Worm (Caenorhabditis elegans) whole organism, L4 larva: Measurements from ENCODE around the gene srj-55.

Source experiments
- F26F4.8 ChIP-seq: fragments of 200-800 bp; sonication (Bioruptor generic); conservative IDR thresholded peaks from 2 replicates; pipeline ENCODE4 v1.3.6; 2022; ENCODE audit warnings: missing genetic modification characterization, missing compliant biosample characterization
- F49E8.2 ChIP-seq: sonication (generic microtip); optimal IDR thresholded peaks from 2 replicates; lab custom pipeline; 2016; ENCODE audit warnings: missing compliant biosample characterization, mild to moderate bottlenecking, missing genetic modification characterization, borderline replicate concordance
- R02D3.7 ChIP-seq: fragments of 150-350 bp; sonication (generic microtip); optimal IDR thresholded peaks from 3 replicates; lab custom pipeline; 2014; ENCODE audit warnings: missing biosample characterization, missing genetic modification characterization
- Y105C5A.15 ChIP-seq: fragments of 200-800 bp; sonication (Bioruptor generic); IDR thresholded peaks from 2 replicates; pipeline ENCODE4 v1.3.6; 2022; ENCODE audit warnings: missing genetic modification characterization, missing compliant biosample characterization
- aha-1 ChIP-seq: fragments of 150-350 bp; peaks from one replicate; lab custom pipeline; 2014; ENCODE audit warnings: missing biosample characterization, missing genetic modification characterization
- arid-1 ChIP-seq: fragments of 200-800 bp; sonication (Bioruptor generic); conservative IDR thresholded peaks from 2 replicates; pipeline ENCODE4 v1.3.6; 2022; ENCODE audit warnings: missing genetic modification reagents, missing genetic modification characterization, missing compliant biosample characterization
- ceh-20 ChIP-seq: fragments of 200-800 bp; sonication (Bioruptor generic); IDR thresholded peaks from 2 replicates; pipeline ENCODE4 v1.3.6; 2022; ENCODE audit warnings: missing genetic modification reagents, missing genetic modification characterization, missing compliant biosample characterization
- ceh-44 ChIP-seq: fragments of 200-800 bp; sonication (Bioruptor generic); IDR thresholded peaks from 2 replicates; pipeline ENCODE4 v1.3.6; 2022; ENCODE audit warnings: missing genetic modification reagents, missing genetic modification characterization, missing compliant biosample characterization
- ceh-62 ChIP-seq: sonication (generic microtip); optimal IDR thresholded peaks from 2 replicates; lab custom pipeline; 2017; ENCODE audit warnings: missing biosample characterization, missing genetic modification characterization
- daf-19 ChIP-seq: fragments of 200-800 bp; sonication (Bioruptor generic); conservative IDR thresholded peaks from 2 replicates; pipeline ENCODE4 v1.3.6; 2022; ENCODE audit warnings: missing genetic modification characterization, missing compliant biosample characterization
- dmd-8 ChIP-seq: fragments of 200-800 bp; sonication (Bioruptor generic); IDR thresholded peaks from 2 replicates; pipeline ENCODE4 v1.3.6; 2022; ENCODE audit warnings: missing genetic modification characterization, missing compliant biosample characterization
- dpl-1 ChIP-seq: fragments of 150-350 bp; optimal IDR thresholded peaks from 2 replicates; lab custom pipeline; 2014; ENCODE audit warnings: missing biosample characterization, missing genetic modification reagents, missing genetic modification characterization
- egl-27 ChIP-seq: sonication (generic microtip); optimal IDR thresholded peaks from 3 replicates; lab custom pipeline; 2017; ENCODE audit warnings: missing biosample characterization, missing genetic modification reagents, missing genetic modification characterization
- fkh-10 ChIP-seq: fragments of 150-350 bp; optimal IDR thresholded peaks from 2 replicates; lab custom pipeline; 2014; ENCODE audit warnings: missing biosample characterization, missing genetic modification reagents, missing genetic modification characterization
- gei-8 ChIP-seq: fragments of 200-800 bp; sonication (Bioruptor generic); optimal IDR thresholded peaks from 2 replicates; lab custom pipeline; 2018; ENCODE audit warnings: mild to moderate bottlenecking, missing genetic modification characterization, missing compliant biosample characterization
- lin-1 ChIP-seq: fragments of 200-800 bp; sonication (Bioruptor generic); IDR thresholded peaks from 2 replicates; pipeline ENCODE4 v1.3.6; 2022; ENCODE audit warnings: missing genetic modification reagents, missing genetic modification characterization, missing compliant biosample characterization
- lin-38 ChIP-seq: fragments of 200-800 bp; sonication (Bioruptor generic); IDR thresholded peaks from 2 replicates; pipeline ENCODE4 v1.3.6; 2022; ENCODE audit warnings: missing genetic modification reagents, missing genetic modification characterization, missing compliant biosample characterization
- lin-39 ChIP-seq: fragments of 150-350 bp; optimal IDR thresholded peaks from 2 replicates; lab custom pipeline; 2014; ENCODE audit warnings: missing biosample characterization, missing genetic modification reagents, missing genetic modification characterization
- madf-5 ChIP-seq, 2 experiments: fragments of 200-800 bp; sonication (Bioruptor generic); IDR thresholded peaks; 2 replicates each; pipeline ENCODE4 v1.3.6; 2022; ENCODE audit warnings: missing compliant biosample characterization in 2 of 2, missing genetic modification characterization in 2 of 2
- mdt-29 ChIP-seq: fragments of 200-800 bp; sonication (Bioruptor generic); IDR thresholded peaks from 2 replicates; pipeline ENCODE4 v1.3.6; 2022; ENCODE audit warnings: missing genetic modification reagents, missing genetic modification characterization, missing compliant biosample characterization
- mes-2 ChIP-seq: sonication (generic microtip); optimal IDR thresholded peaks from 2 replicates; lab custom pipeline; 2016; ENCODE audit warnings: missing genotype, mild to moderate bottlenecking, missing genetic modification characterization, missing compliant biosample characterization; ENCODE audit not compliant: poor library complexity, severe bottlenecking
- mxl-3 ChIP-seq: fragments of 200-800 bp; sonication (Bioruptor generic); optimal IDR thresholded peaks from 2 replicates; lab custom pipeline; 2018; ENCODE audit warnings: mild to moderate bottlenecking, missing genetic modification characterization, missing compliant biosample characterization
- nhr-102 ChIP-seq: sonication (generic microtip); optimal IDR thresholded peaks from 2 replicates; lab custom pipeline; 2016; ENCODE audit warnings: mild to moderate bottlenecking, missing genetic modification characterization, moderate library complexity, missing compliant biosample characterization
- nhr-11 ChIP-seq: fragments of 150-350 bp; optimal IDR thresholded peaks from 2 replicates; lab custom pipeline; 2014; ENCODE audit warnings: missing biosample characterization, missing genetic modification characterization
- nhr-111 ChIP-seq: fragments of 200-800 bp; sonication (Bioruptor generic); optimal IDR thresholded peaks from 2 replicates; lab custom pipeline; 2018; ENCODE audit warnings: mild to moderate bottlenecking, missing genetic modification characterization, missing compliant biosample characterization
- nhr-237 ChIP-seq: sonication (generic microtip); optimal IDR thresholded peaks from 2 replicates; lab custom pipeline; 2017; ENCODE audit warnings: missing biosample characterization, missing genetic modification characterization
- nhr-76 ChIP-seq: fragments of 150-350 bp; optimal IDR thresholded peaks from 2 replicates; lab custom pipeline; 2014; ENCODE audit warnings: missing biosample characterization, missing genetic modification characterization
- php-3 ChIP-seq: fragments of 200-800 bp; sonication (Bioruptor generic); IDR thresholded peaks from 2 replicates; pipeline ENCODE4 v1.3.6; 2022; ENCODE audit warnings: missing genetic modification reagents, missing genetic modification characterization, missing compliant biosample characterization
- pqm-1 ChIP-seq: sonication (generic microtip); optimal IDR thresholded peaks from 2 replicates; lab custom pipeline; 2017; ENCODE audit warnings: missing biosample characterization, missing genetic modification characterization
- set-16 ChIP-seq: fragments of 200-800 bp; sonication (Bioruptor generic); IDR thresholded peaks from 2 replicates; pipeline ENCODE4 v1.3.6; 2022; ENCODE audit warnings: missing genetic modification reagents, missing genetic modification characterization, missing compliant biosample characterization
- skn-1 ChIP-seq: fragments of 150-350 bp; optimal IDR thresholded peaks from 2 replicates; lab custom pipeline; 2014; ENCODE audit warnings: missing biosample characterization, missing genetic modification characterization
- snpc-1.2 ChIP-seq: fragments of 200-800 bp; sonication (Bioruptor generic); IDR thresholded peaks from 2 replicates; pipeline ENCODE4 v1.3.6; 2022; ENCODE audit warnings: missing genetic modification reagents, missing genetic modification characterization, missing compliant biosample characterization
- snpc-4 ChIP-seq: fragments of 150-350 bp; optimal IDR thresholded peaks from 2 replicates; lab custom pipeline; 2014; ENCODE audit warnings: missing biosample characterization, missing genetic modification characterization
- unc-62 ChIP-seq, 3 experiments: fragments of 150-350 bp in 1 of 3; sonication (generic microtip); optimal IDR thresholded peaks in 2 of 3; peaks in 1 of 3; 1 replicate in 1 of 3; 2 replicates in 2 of 3; lab custom pipeline; 2014 to 2017; ENCODE audit warnings: missing biosample characterization in 3 of 3, missing genetic modification characterization in 3 of 3, missing genetic modification reagents in 3 of 3, missing genotype in 1 of 3
- zfp-3 ChIP-seq: fragments of 200-800 bp; sonication (Bioruptor generic); conservative IDR thresholded peaks from 2 replicates; pipeline ENCODE4 v1.3.6; 2022; ENCODE audit warnings: missing genetic modification reagents, missing genetic modification characterization, missing compliant biosample characterization
- zip-11 ChIP-seq: fragments of 200-800 bp; sonication (Bioruptor generic); IDR thresholded peaks from 2 replicates; pipeline ENCODE4 v1.3.6; 2022; ENCODE audit warnings: missing genetic modification characterization, missing compliant biosample characterization
- ztf-7 ChIP-seq: fragments of 150-350 bp; optimal IDR thresholded peaks from 2 replicates; lab custom pipeline; 2014; ENCODE audit warnings: missing biosample characterization, missing genetic modification characterization

Gene srj-55

ce11 chrV:2821618-2822272 lies 36.0 kb downstream of the srj-55 start, which contains the start of gene srh-36:
TSS of gene srh-36 (minus strand) at chrV:2821668.
- TF ChIP-seq R02D3.7 (tag; lab: Kevin White, UChicago) (no peak), set-16 (GFP tag; lab: Robert Waterston, UW) (peak; percentile 73), aha-1 (peak; percentile 8), F26F4.8 (GFP tag; lab: Robert Waterston, UW) (0 out of 2 replicates have a peak, but pooled peaks have one; percentile 35), unc-62 (GFP tag; optimal IDR thresholded peaks at IDR 0.05 in 1 of 2; lab: Kevin White, UChicago) (no peak), unc-62 (tag; optimal IDR thresholded peaks at IDR 0.05; lab: Kevin White, UChicago) (no peak), snpc-1.2 (GFP tag; lab: Robert Waterston, UW) (0 out of 2 replicates have a peak, but pooled peaks have one; percentile 32), fkh-10 (GFP tag; lab: Kevin White, UChicago) (no peak), mdt-29 (GFP tag; lab: Robert Waterston, UW) (no peak), ceh-62 (tag; lab: Kevin White, UChicago) (no peak), egl-27 (tag; lab: Kevin White, UChicago) (no peak), skn-1 (tag; lab: Kevin White, UChicago) (no peak), pqm-1 (tag; lab: Kevin White, UChicago) (no peak), zfp-3 (GFP tag; lab: Robert Waterston, UW) (no peak), Y105C5A.15 (no peak), dpl-1 (GFP tag; lab: Kevin White, UChicago) (no peak)

ce11 chrV:2818117-2818516 lies 39.6 kb downstream of the srj-55 start, which contains the start of gene srt-34:
TSS of gene srt-34 (minus strand) at chrV:2818217.
- TF ChIP-seq nhr-111 (GFP tag; lab: Kevin White, UChicago) = no peak
- TF ChIP-seq nhr-11 = no peak
- TF ChIP-seq ceh-20 (GFP tag; lab: Robert Waterston, UW) = no peak
- TF ChIP-seq ceh-44 (GFP tag; lab: Robert Waterston, UW) = no peak
- TF ChIP-seq mxl-3 (GFP tag; lab: Kevin White, UChicago) = no peak
- no peak for TF ChIP-seq madf-5 (GFP tag; IDR thresholded peaks at IDR 0.05; lab: Robert Waterston, UW)
- TF ChIP-seq F49E8.2 (tag; lab: Kevin White, UChicago) = no peak
- no peak for TF ChIP-seq zip-11 (GFP tag; lab: Robert Waterston, UW)
- TF ChIP-seq nhr-237 (tag; lab: Kevin White, UChicago) = no peak
- TF ChIP-seq dmd-8 (GFP tag; lab: Robert Waterston, UW) = no peak
- TF ChIP-seq lin-38 (GFP tag; lab: Robert Waterston, UW) = no peak
- no peak for TF ChIP-seq mdt-29 (GFP tag; lab: Robert Waterston, UW)
- no peak for TF ChIP-seq lin-39
- TF ChIP-seq Y105C5A.15 = no peak

- TF ChIP-seq nhr-237 (tag; lab: Kevin White, UChicago) (no peak), Y105C5A.15 (no peak), mes-2 (tag; lab: Kevin White, UChicago) (no peak), nhr-102 (tag; lab: Kevin White, UChicago) (no peak), lin-1 (GFP tag; lab: Robert Waterston, UW) (no peak), arid-1 (GFP tag; lab: Robert Waterston, UW) (no peak), F26F4.8 (GFP tag; lab: Robert Waterston, UW) (no peak), ztf-7 (tag; lab: Kevin White, UChicago) (no peak), daf-19 (GFP tag; lab: Robert Waterston, UW) (no peak), mdt-29 (GFP tag; lab: Robert Waterston, UW) (no peak), nhr-76 (no peak), php-3 (no peak), gei-8 (GFP tag; lab: Kevin White, UChicago) (no peak), snpc-4 (tag; lab: Kevin White, UChicago) (no peak)
Observed at ce11 chrV:2815956-2816355, 41.8 kb downstream of the srj-55 start, which contains the start of gene F54E2.5. TSS of gene F54E2.5 (minus strand) at chrV:2816056.
